Worm (Caenorhabditis elegans) whole organism, early embryonic: ENCODE results near the gene catp-6.

Experiments used
- ama-1 ChIP-seq: fragments of 150-350 bp; optimal IDR thresholded peaks from 2 replicates; lab custom pipeline; 2014
- flt-1 ChIP-seq: fragments of 200-800 bp; sonication (Bioruptor generic); IDR thresholded peaks from 2 replicates; pipeline ENCODE4 v1.3.6; 2022; ENCODE audit warnings: missing genetic modification characterization, missing compliant biosample characterization
- hnd-1 ChIP-seq: sonication (generic microtip); optimal IDR thresholded peaks from 2 replicates; lab custom pipeline; 2016; ENCODE audit warnings: missing genetic modification characterization, missing compliant biosample characterization
- scrt-1 ChIP-seq: fragments of 200-800 bp; sonication (Bioruptor generic); IDR thresholded peaks from 2 replicates; pipeline ENCODE4 v1.3.6; 2022; ENCODE audit warnings: missing genetic modification characterization, missing compliant biosample characterization
- sea-1 ChIP-seq: fragments of 200-800 bp; sonication (Bioruptor generic); conservative IDR thresholded peaks from 2 replicates; pipeline ENCODE4 v1.3.6; 2022; ENCODE audit warnings: missing genetic modification characterization, missing compliant biosample characterization

DNA sequence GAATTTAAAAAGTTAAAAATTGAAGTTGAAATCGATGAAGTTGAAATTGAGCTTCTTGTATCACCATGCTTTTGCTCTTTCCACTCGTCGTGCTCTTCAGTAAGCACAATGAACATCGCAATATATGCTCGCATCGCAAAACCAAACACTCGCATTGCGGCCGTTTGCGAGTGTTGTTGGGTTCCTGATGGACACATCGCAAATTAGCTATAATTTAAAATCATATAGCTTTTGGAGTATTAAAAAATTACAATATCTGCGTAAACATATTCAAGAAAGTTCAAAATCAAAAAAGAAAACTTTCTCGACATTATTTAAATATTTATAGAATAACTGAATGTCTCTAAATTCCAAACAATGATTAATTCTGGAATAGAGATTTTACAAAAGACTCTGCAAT, 17.7 kb upstream of the catp-6 start, which contains the start of gene K07F5.17:
- no peak for TF ChIP-seq sea-1 (GFP tag; lab: Robert Waterston, UW)
- TF ChIP-seq flt-1 (GFP tag; lab: Robert Waterston, UW), result no peak
- TF ChIP-seq ama-1 (lab: Kevin White, UChicago), result no peak
- TF ChIP-seq hnd-1 (tag; lab: Kevin White, UChicago), result no peak
- no peak for TF ChIP-seq scrt-1 (GFP tag; lab: Robert Waterston, UW)
